Worm (Caenorhabditis elegans) whole organism, L2 larva: ENCODE data around the gene his-73.

Source experiments
- nhr-12 ChIP-seq: fragments of 150-350 bp; optimal IDR thresholded peaks from 2 replicates; lab custom pipeline; 2014; ENCODE audit warnings: missing biosample characterization, missing genetic modification characterization
- nhr-77 ChIP-seq: fragments of 150-350 bp; optimal IDR thresholded peaks from 2 replicates; lab custom pipeline; 2014; ENCODE audit warnings: missing biosample characterization, missing genetic modification characterization

- no peak for TF ChIP-seq nhr-12 (tag; lab: Kevin White, UChicago)
- no peak for TF ChIP-seq nhr-77 (tag; lab: Kevin White, UChicago)
Measured at ce11 chrII:13163009-13163408, 20.5 kb upstream of the his-73 start.
